Fruit fly (Drosophila melanogaster) whole organism, embryonic: ENCODE measurements around the gene CG12594.

Experiments used
- Atf6 ChIP-seq: fragments of 200-800 bp; sonication (Bioruptor generic); IDR thresholded peaks from 2 replicates; pipeline ENCODE4 v1.3.6; 2022; ENCODE audit warnings: missing biosample characterization, missing genetic modification characterization
- CG10654 ChIP-seq: fragments of 200-800 bp; sonication (Bioruptor generic); optimal IDR thresholded peaks from 2 replicates; lab custom pipeline; 2016; ENCODE audit warnings: missing biosample characterization, missing genetic modification characterization
- CG12236 ChIP-seq: fragments of 200-800 bp; sonication (Bioruptor generic); optimal IDR thresholded peaks from 2 replicates; lab custom pipeline; 2016; ENCODE audit warnings: missing biosample characterization, missing genetic modification characterization
- CG12744 ChIP-seq: fragments of 200-800 bp; sonication (Bioruptor generic); optimal IDR thresholded peaks from 2 replicates; lab custom pipeline; 2016; ENCODE audit warnings: missing biosample characterization, missing genetic modification characterization
- CG12942 ChIP-seq: fragments of 200-800 bp; sonication (Bioruptor generic); optimal IDR thresholded peaks from 3 replicates; lab custom pipeline; 2016; ENCODE audit warnings: missing biosample characterization, missing genetic modification characterization
- CG14965 ChIP-seq: fragments of 200-800 bp; sonication (Bioruptor generic); optimal IDR thresholded peaks from 2 replicates; lab custom pipeline; 2016; ENCODE audit warnings: missing biosample characterization, missing genetic modification characterization, borderline replicate concordance
- CG17359 ChIP-seq: fragments of 200-800 bp; sonication (Bioruptor generic); optimal IDR thresholded peaks from 3 replicates; lab custom pipeline; 2018; ENCODE audit warnings: missing biosample characterization, mild to moderate bottlenecking, missing genetic modification characterization, moderate library complexity
- CG18262 ChIP-seq: fragments of 200-800 bp; optimal IDR thresholded peaks from 3 replicates; lab custom pipeline; 2019; ENCODE audit warnings: missing biosample characterization, mild to moderate bottlenecking, missing genetic modification characterization, moderate library complexity
- CG2129 ChIP-seq: fragments of 200-800 bp; sonication (Bioruptor generic); IDR thresholded peaks from 2 replicates; pipeline ENCODE4 v1.3.6; 2022; ENCODE audit warnings: missing biosample characterization, missing genetic modification characterization; ENCODE audit not compliant: partially characterized antibody
- CG3838 ChIP-seq: fragments of 200-800 bp; sonication (Bioruptor generic); optimal IDR thresholded peaks from 3 replicates; lab custom pipeline; 2016; ENCODE audit warnings: missing biosample characterization, missing genetic modification characterization
- CG4617 ChIP-seq: fragments of 200-800 bp; sonication (Bioruptor generic); optimal IDR thresholded peaks from 3 replicates; lab custom pipeline; 2016; ENCODE audit warnings: missing biosample characterization, missing genetic modification characterization, borderline replicate concordance
- CG6689 ChIP-seq: fragments of 200-800 bp; sonication (Bioruptor generic); IDR thresholded peaks from 2 replicates; pipeline ENCODE4 v1.3.6; 2022; ENCODE audit warnings: missing biosample characterization, missing genetic modification characterization
- CG6765 ChIP-seq: fragments of 200-800 bp; sonication (Bioruptor generic); optimal IDR thresholded peaks from 3 replicates; lab custom pipeline; 2017; ENCODE audit warnings: missing biosample characterization, mild to moderate bottlenecking, missing genetic modification characterization
- CG7357 ChIP-seq: fragments of 200-800 bp; sonication (Bioruptor generic); IDR thresholded peaks from 3 replicates; pipeline ENCODE4 v1.3.6; 2022; ENCODE audit warnings: missing biosample characterization, missing genetic modification characterization
- CG9727 ChIP-seq: fragments of 200-800 bp; sonication (Bioruptor generic); optimal IDR thresholded peaks from 3 replicates; lab custom pipeline; 2017; ENCODE audit warnings: missing biosample characterization, mild to moderate bottlenecking, missing genetic modification characterization
- Chrac-16 ChIP-seq: fragments of 200-800 bp; sonication (Bioruptor generic); optimal IDR thresholded peaks from 3 replicates; lab custom pipeline; 2016; ENCODE audit warnings: missing biosample characterization, missing genetic modification characterization
- Dad ChIP-seq: fragments of 200-800 bp; sonication (Bioruptor generic); optimal IDR thresholded peaks from 3 replicates; lab custom pipeline; 2016; ENCODE audit warnings: missing biosample characterization, missing genetic modification characterization
- Elba2 ChIP-seq: fragments of 200-800 bp; sonication (Bioruptor generic); optimal IDR thresholded peaks from 3 replicates; lab custom pipeline; 2016; ENCODE audit warnings: missing biosample characterization, missing genetic modification characterization
- Ets65A ChIP-seq: fragments of 200-800 bp; sonication (Bioruptor generic); peaks from one replicate; lab custom pipeline; 2016; ENCODE audit warnings: missing biosample characterization, missing genetic modification characterization
- Fer1 ChIP-seq: fragments of 200-800 bp; sonication (Bioruptor generic); optimal IDR thresholded peaks from 2 replicates; lab custom pipeline; 2017; ENCODE audit warnings: missing biosample characterization, mild to moderate bottlenecking, missing genetic modification characterization
- H2.0 ChIP-seq: fragments of 200-800 bp; sonication (Bioruptor generic); IDR thresholded peaks from 2 replicates; pipeline ENCODE4 v1.3.6; 2022; ENCODE audit warnings: missing biosample characterization, missing genetic modification characterization
- HmgD ChIP-seq: fragments of 200-800 bp; sonication (Bioruptor generic); optimal IDR thresholded peaks from 3 replicates; lab custom pipeline; 2016; ENCODE audit warnings: missing biosample characterization, missing genetic modification characterization
- Hsf ChIP-seq: fragments of 200-800 bp; sonication (Bioruptor generic); optimal IDR thresholded peaks from 3 replicates; lab custom pipeline; 2016; ENCODE audit warnings: missing biosample characterization, missing genetic modification characterization
- Kr ChIP-seq: fragments of 200-800 bp; sonication (Bioruptor generic); optimal IDR thresholded peaks from 2 replicates; lab custom pipeline; 2017; ENCODE audit warnings: missing biosample characterization, mild to moderate bottlenecking, missing genetic modification characterization
- Mad ChIP-seq: fragments of 200-800 bp; sonication (Bioruptor generic); optimal IDR thresholded peaks from 2 replicates; lab custom pipeline; 2016; ENCODE audit warnings: missing biosample characterization, missing genetic modification characterization
- Mes4 ChIP-seq: fragments of 200-800 bp; sonication (Bioruptor generic); optimal IDR thresholded peaks from 2 replicates; lab custom pipeline; 2016; ENCODE audit warnings: missing biosample characterization, missing genetic modification characterization
- Neu2 ChIP-seq: fragments of 200-800 bp; sonication (Bioruptor generic); optimal IDR thresholded peaks from 3 replicates; lab custom pipeline; 2016; ENCODE audit warnings: missing biosample characterization, missing genetic modification characterization, borderline replicate concordance
- Nf-YC ChIP-seq: fragments of 200-800 bp; optimal IDR thresholded peaks from 3 replicates; lab custom pipeline; 2019; ENCODE audit warnings: missing biosample characterization, mild to moderate bottlenecking, missing genetic modification characterization, moderate library complexity
- Poxn ChIP-seq: fragments of 200-800 bp; sonication (Bioruptor generic); IDR thresholded peaks from 2 replicates; pipeline ENCODE4 v1.3.6; 2022; ENCODE audit warnings: missing biosample characterization, missing genetic modification characterization
- Taf1 ChIP-seq: fragments of 200-800 bp; sonication (Bioruptor generic); IDR thresholded peaks from 2 replicates; pipeline ENCODE4 v1.3.6; 2022; ENCODE audit warnings: missing biosample characterization, missing genetic modification characterization
- al ChIP-seq: fragments of 200-800 bp; sonication (Bioruptor generic); IDR thresholded peaks from 2 replicates; pipeline ENCODE4 v1.3.6; 2022; ENCODE audit warnings: missing biosample characterization, missing genetic modification characterization
- bigmax ChIP-seq: fragments of 200-800 bp; sonication (Bioruptor generic); optimal IDR thresholded peaks from 2 replicates; lab custom pipeline; 2018; ENCODE audit warnings: missing biosample characterization, mild to moderate bottlenecking, missing genetic modification characterization
- cas ChIP-seq: fragments of 200-800 bp; sonication (Bioruptor generic); IDR thresholded peaks from 2 replicates; pipeline ENCODE4 v1.3.6; 2022; ENCODE audit warnings: missing biosample characterization, missing genetic modification characterization
- cato ChIP-seq: fragments of 200-800 bp; sonication (Bioruptor generic); optimal IDR thresholded peaks from 2 replicates; lab custom pipeline; 2016; ENCODE audit warnings: missing biosample characterization, missing genetic modification characterization, borderline replicate concordance
- chif ChIP-seq, 2 experiments: fragments of 200-800 bp; sonication (Bioruptor generic); optimal IDR thresholded peaks; 3 replicates each; lab custom pipeline; 2016; ENCODE audit warnings: missing biosample characterization in 2 of 2, missing genetic modification characterization in 2 of 2
- fd64A ChIP-seq: fragments of 200-800 bp; sonication (Bioruptor generic); optimal IDR thresholded peaks from 3 replicates; lab custom pipeline; 2018; ENCODE audit warnings: missing biosample characterization, mild to moderate bottlenecking, missing genetic modification characterization
- fru ChIP-seq: fragments of >200 bp; optimal IDR thresholded peaks from 2 replicates; lab custom pipeline; 2017
- fu2 ChIP-seq: fragments of 200-800 bp; sonication (Bioruptor generic); optimal IDR thresholded peaks from 2 replicates; lab custom pipeline; 2016; ENCODE audit warnings: missing biosample characterization, missing genetic modification characterization
- grau ChIP-seq: fragments of 200-800 bp; optimal IDR thresholded peaks from 3 replicates; lab custom pipeline; 2019; ENCODE audit warnings: missing biosample characterization, mild to moderate bottlenecking, missing genetic modification characterization, moderate library complexity
- hth ChIP-seq: fragments of >200 bp; optimal IDR thresholded peaks from 2 replicates; lab custom pipeline; 2017; ENCODE audit warnings: inconsistent platforms
- lola ChIP-seq, 3 experiments: fragments of >200 bp in 2 of 3; fragments of 200-800 bp in 1 of 3; sonication (Bioruptor generic) in 1 of 3; optimal IDR thresholded peaks; 2 replicates each; lab custom pipeline; 2017 to 2019; ENCODE audit warnings: missing biosample characterization in 3 of 3, missing genetic modification characterization in 3 of 3, mild to moderate bottlenecking in 1 of 3, moderate library complexity in 1 of 3
- nau ChIP-seq: fragments of 200-800 bp; sonication (Bioruptor generic); optimal IDR thresholded peaks from 3 replicates; lab custom pipeline; 2017; ENCODE audit warnings: missing biosample characterization, mild to moderate bottlenecking, missing genetic modification characterization, missing genetic modification reagents
- peb ChIP-seq: fragments of 200-800 bp; sonication (Bioruptor generic); IDR thresholded peaks from 2 replicates; pipeline ENCODE4 v1.3.6; 2022; ENCODE audit warnings: missing biosample characterization, missing genetic modification characterization
- salm ChIP-seq: fragments of 200-800 bp; sonication (Bioruptor generic); optimal IDR thresholded peaks from 2 replicates; lab custom pipeline; 2018; ENCODE audit warnings: missing biosample characterization, mild to moderate bottlenecking, missing genetic modification characterization
- schlank ChIP-seq: fragments of 200-800 bp; sonication (Bioruptor generic); optimal IDR thresholded peaks from 2 replicates; lab custom pipeline; 2018; ENCODE audit warnings: missing biosample characterization, mild to moderate bottlenecking, missing genetic modification characterization
- sna ChIP-seq: fragments of 200-800 bp; sonication (Bioruptor generic); IDR thresholded peaks from 2 replicates; pipeline ENCODE4 v1.3.6; 2022; ENCODE audit warnings: missing biosample characterization, missing genetic modification characterization; ENCODE audit not compliant: partially characterized antibody
- tgo ChIP-seq: fragments of 200-800 bp; sonication (Bioruptor generic); IDR thresholded peaks from 3 replicates; pipeline ENCODE4 v1.3.6; 2022; ENCODE audit warnings: missing biosample characterization, missing genetic modification characterization
- unpg ChIP-seq: fragments of 200-800 bp; sonication (Bioruptor generic); optimal IDR thresholded peaks from 3 replicates; lab custom pipeline; 2018; ENCODE audit warnings: missing biosample characterization, mild to moderate bottlenecking, missing genetic modification characterization, moderate library complexity
- vnd ChIP-seq: fragments of 200-800 bp; sonication (Bioruptor generic); IDR thresholded peaks from 3 replicates; pipeline ENCODE4 v1.3.6; 2022; ENCODE audit warnings: missing biosample characterization, missing genetic modification characterization; ENCODE audit not compliant: partially characterized antibody
- wor ChIP-seq: fragments of 200-800 bp; sonication (Bioruptor generic); IDR thresholded peaks from 2 replicates; pipeline ENCODE4 v1.3.6; 2022; ENCODE audit warnings: missing biosample characterization, missing genetic modification characterization

The CG12594 gene

DNA sequence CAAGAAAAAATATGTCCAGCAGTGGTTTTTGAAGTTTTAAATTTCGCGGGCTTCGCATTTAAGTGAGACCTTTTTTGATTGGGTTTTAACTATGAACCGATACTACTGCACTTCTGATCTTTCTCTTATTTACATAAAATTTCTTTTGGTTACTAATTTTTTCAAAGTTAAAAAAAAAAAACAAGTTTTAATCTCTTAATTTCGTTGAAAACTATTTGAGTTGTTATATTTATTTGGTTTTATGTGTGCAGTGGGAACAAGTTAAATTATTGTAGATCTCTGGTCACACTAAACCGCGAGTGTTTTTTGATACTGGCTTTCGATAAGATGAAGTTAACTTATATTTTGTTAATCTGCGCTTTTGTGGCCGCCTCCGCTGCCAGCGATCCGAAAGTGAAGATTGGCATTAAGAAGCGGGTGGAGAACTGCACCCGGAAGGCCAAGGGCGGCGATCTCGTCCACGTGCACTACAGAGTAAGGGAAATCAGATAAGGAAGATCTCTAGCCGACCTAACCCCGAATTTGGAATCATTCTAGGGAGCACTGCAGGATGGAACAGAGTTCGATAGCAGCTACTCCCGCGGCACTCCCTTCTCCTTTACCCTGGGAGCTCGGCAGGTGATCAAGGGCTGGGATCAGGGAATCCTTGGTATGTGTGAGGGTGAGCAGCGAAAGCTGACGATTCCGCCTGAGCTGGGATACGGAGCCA is 47.4 kb upstream of the CG12594 start, which contains the start of gene CG14715:
TSS of gene CG14715 (plus strand) at position 267 of the 709 bp plus-strand sequence.
- peak; percentile 20 to 34 for TF ChIP-seq chif (GFP tag; optimal IDR thresholded peaks at IDR 0.05; lab: Kevin White, UChicago)
- peak; percentile 13 for TF ChIP-seq Mes4 (GFP tag; lab: Kevin White, UChicago)
- peak; percentile 23 for TF ChIP-seq CG17359 (tag; lab: Kevin White, UChicago)
- TF ChIP-seq CG4617 (GFP tag; lab: Kevin White, UChicago) = peak; percentile 68
- TF ChIP-seq CG14965 (GFP tag; lab: Kevin White, UChicago) = no peak
- TF ChIP-seq CG3838 = no peak
- peak; percentile 21 for TF ChIP-seq grau (tag; lab: Kevin White, UChicago)
- no peak for TF ChIP-seq CG6765
- TF ChIP-seq CG9727 (GFP tag; lab: Kevin White, UChicago) = peak; percentile 30
- TF ChIP-seq CG12744 (GFP tag; lab: Kevin White, UChicago) = peak; percentile 13
- no peak for TF ChIP-seq nau (GFP tag; lab: Kevin White, UChicago)
- TF ChIP-seq CG7357 (GFP tag; lab: Robert Waterston, UW) = peak; percentile 98
- TF ChIP-seq al (GFP tag; lab: Robert Waterston, UW) = 0 out of 2 replicates have a peak, but pooled peaks have one; percentile 19
- TF ChIP-seq Chrac-16 (GFP tag; lab: Kevin White, UChicago) = peak; percentile 39
- TF ChIP-seq Fer1 (GFP tag; lab: Kevin White, UChicago) = peak; percentile 7
- no peak for TF ChIP-seq salm (tag; lab: Kevin White, UChicago)
- TF ChIP-seq Mad (GFP tag; lab: Kevin White, UChicago) = no peak
- peak; percentile 25 for TF ChIP-seq CG12942 (GFP tag; lab: Kevin White, UChicago)
- TF ChIP-seq CG6689 = peak; percentile 70
- no peak for TF ChIP-seq vnd (GFP tag; lab: Robert Waterston, UW)
- TF ChIP-seq CG2129 = no peak
- peak; percentile 30 for TF ChIP-seq bigmax (GFP tag; lab: Kevin White, UChicago)
- TF ChIP-seq fu2 (GFP tag; lab: Kevin White, UChicago) = no peak
- TF ChIP-seq sna (GFP tag; lab: Robert Waterston, UW) = no peak
- TF ChIP-seq Poxn = no peak
- TF ChIP-seq Kr (GFP tag; lab: Kevin White, UChicago) = no peak
- peak; percentile 34; the same call in 1 of the 2 replicates for TF ChIP-seq Atf6
- TF ChIP-seq fd64A (GFP tag; lab: Kevin White, UChicago) = no peak
- peak; percentile 42 for TF ChIP-seq unpg
- TF ChIP-seq Hsf (GFP tag; lab: Kevin White, UChicago) = peak; percentile 59
- TF ChIP-seq Dad (GFP tag; lab: Kevin White, UChicago) = peak; percentile 29
- no peak for TF ChIP-seq fru
- peak; percentile 85 for TF ChIP-seq Ets65A (GFP tag; lab: Kevin White, UChicago)
- TF ChIP-seq tgo (GFP tag; lab: Robert Waterston, UW) = peak; percentile 69
- peak; percentile 46 for TF ChIP-seq Nf-YC (tag; lab: Kevin White, UChicago)
- no peak for TF ChIP-seq peb (GFP tag; lab: Robert Waterston, UW)
- no peak for TF ChIP-seq Taf1 (GFP tag; lab: Robert Waterston, UW)
- peak; percentile 52 for TF ChIP-seq cato (GFP tag; lab: Kevin White, UChicago)
- peak; percentile 47; the same call in 1 of the 2 replicates for TF ChIP-seq H2.0 (GFP tag; lab: Robert Waterston, UW)
- TF ChIP-seq HmgD (GFP tag; lab: Kevin White, UChicago) = peak; percentile 32
- no peak for TF ChIP-seq cas (GFP tag; lab: Robert Waterston, UW)
- TF ChIP-seq Neu2 (GFP tag; lab: Kevin White, UChicago) = no peak
- peak in 1 of 3 experiments; percentile 51 for TF ChIP-seq lola (GFP tag; optimal IDR thresholded peaks at IDR 0.05; lab: Kevin White, UChicago)
- no peak for TF ChIP-seq wor
- TF ChIP-seq schlank = no peak
- TF ChIP-seq Elba2 (GFP tag; lab: Kevin White, UChicago) = peak; percentile 4
- TF ChIP-seq hth = no peak
- peak; percentile 26 for TF ChIP-seq CG10654 (GFP tag; lab: Kevin White, UChicago)
- peak; percentile 31 for TF ChIP-seq CG18262 (tag; lab: Kevin White, UChicago)
- peak; percentile 9 for TF ChIP-seq CG12236 (GFP tag; lab: Kevin White, UChicago)
